Worm (Caenorhabditis elegans): Measurements from ENCODE around the gene F16G10.1.

ce11 chrII:2418836-2419235, 14.8 kb downstream of the F16G10.1 start, which contains the start of gene fbxc-20:
- no peak for TF ChIP-seq dao-5 (tag; optimal IDR thresholded peaks at IDR 0.05)
- no peak for TF ChIP-seq W03F9.2 (tag; optimal IDR thresholded peaks at IDR 0.05)
- no peak for TF ChIP-seq him-1 (tag; optimal IDR thresholded peaks at IDR 0.05)
